Worm (Caenorhabditis elegans) whole organism, L4 larva: ENCODE measurements around the gene sfxn-1.5.

Experiments
- D1046.2 ChIP-seq: fragments of 200-800 bp; sonication (Bioruptor generic); IDR thresholded peaks from 2 replicates; pipeline ENCODE4 v1.3.6; 2022; ENCODE audit warnings: missing genetic modification characterization, missing compliant biosample characterization
- F26F4.8 ChIP-seq: fragments of 200-800 bp; sonication (Bioruptor generic); conservative IDR thresholded peaks from 2 replicates; pipeline ENCODE4 v1.3.6; 2022; ENCODE audit warnings: missing genetic modification characterization, missing compliant biosample characterization
- F37D6.2 ChIP-seq: sonication (generic microtip); optimal IDR thresholded peaks from 2 replicates; lab custom pipeline; 2016; ENCODE audit warnings: mild to moderate bottlenecking, missing genetic modification characterization, missing compliant biosample characterization
- F44E2.7 ChIP-seq: fragments of 200-800 bp; sonication (Bioruptor generic); IDR thresholded peaks from 2 replicates; pipeline ENCODE4 v2.1.2; 2022; ENCODE audit warnings: missing genetic modification characterization, missing compliant biosample characterization
- F49E8.2 ChIP-seq: sonication (generic microtip); optimal IDR thresholded peaks from 2 replicates; lab custom pipeline; 2016; ENCODE audit warnings: missing compliant biosample characterization, mild to moderate bottlenecking, missing genetic modification characterization, borderline replicate concordance
- T26A8.4 ChIP-seq: fragments of 200-800 bp; sonication (Bioruptor generic); IDR thresholded peaks from 2 replicates; pipeline ENCODE4 v1.3.6; 2022; ENCODE audit warnings: missing genetic modification characterization, missing compliant biosample characterization
- Y105C5A.15 ChIP-seq: fragments of 200-800 bp; sonication (Bioruptor generic); IDR thresholded peaks from 2 replicates; pipeline ENCODE4 v1.3.6; 2022; ENCODE audit warnings: missing genetic modification characterization, missing compliant biosample characterization
- Y48G9A.11 ChIP-seq: fragments of 200-800 bp; sonication (Bioruptor generic); IDR thresholded peaks from 2 replicates; pipeline ENCODE4 v1.3.6; 2022; ENCODE audit warnings: missing genetic modification reagents, missing genetic modification characterization, missing compliant biosample characterization
- Y75B8A.6 ChIP-seq: fragments of 200-800 bp; sonication (Bioruptor generic); IDR thresholded peaks from 2 replicates; pipeline ENCODE4 v1.3.6; 2022; ENCODE audit warnings: missing genetic modification reagents, missing genetic modification characterization, missing compliant biosample characterization
- aha-1 ChIP-seq: fragments of 150-350 bp; peaks from one replicate; lab custom pipeline; 2014; ENCODE audit warnings: missing biosample characterization, missing genetic modification characterization
- aly-2 ChIP-seq: sonication (generic microtip); optimal IDR thresholded peaks from 2 replicates; lab custom pipeline; 2018; ENCODE audit warnings: missing biosample characterization, missing genetic modification characterization
- ama-1 ChIP-seq: fragments of 150-350 bp; optimal IDR thresholded peaks from 2 replicates; lab custom pipeline; 2014; ENCODE audit warnings: inconsistent platforms, mixed read lengths
- attf-4 ChIP-seq: sonication (generic microtip); optimal IDR thresholded peaks from 3 replicates; lab custom pipeline; 2017; ENCODE audit warnings: missing biosample characterization, missing genetic modification characterization
- ceh-20 ChIP-seq: fragments of 200-800 bp; sonication (Bioruptor generic); IDR thresholded peaks from 2 replicates; pipeline ENCODE4 v1.3.6; 2022; ENCODE audit warnings: missing genetic modification reagents, missing genetic modification characterization, missing compliant biosample characterization
- cey-2 ChIP-seq: sonication (generic microtip); optimal IDR thresholded peaks from 3 replicates; lab custom pipeline; 2017; ENCODE audit warnings: missing genetic modification characterization, mild to moderate bottlenecking, missing compliant biosample characterization, antibody characterized with exemption, borderline replicate concordance; ENCODE audit not compliant: insufficient read depth
- ctbp-1 ChIP-seq: fragments of 200-800 bp; sonication (Bioruptor generic); IDR thresholded peaks from 2 replicates; pipeline ENCODE4 v1.3.6; 2022; ENCODE audit warnings: missing genetic modification reagents, missing genetic modification characterization, missing compliant biosample characterization
- daf-12 ChIP-seq: fragments of 150-350 bp; optimal IDR thresholded peaks from 2 replicates; lab custom pipeline; 2014; ENCODE audit warnings: missing biosample characterization, missing genetic modification reagents, missing genetic modification characterization
- daf-16 ChIP-seq, 3 experiments: sonication (generic microtip); optimal IDR thresholded peaks; 2 replicates each; lab custom pipeline; 2016 to 2017; ENCODE audit warnings: missing genetic modification characterization in 3 of 3, missing genetic modification reagents in 3 of 3, mild to moderate bottlenecking in 2 of 3, missing compliant biosample characterization in 2 of 3, missing biosample characterization in 1 of 3, moderate library complexity in 1 of 3
- daf-8 ChIP-seq: fragments of 200-800 bp; sonication (Bioruptor generic); IDR thresholded peaks from 2 replicates; pipeline ENCODE4 v1.3.6; 2022; ENCODE audit warnings: missing genetic modification characterization, missing compliant biosample characterization
- dmd-8 ChIP-seq: fragments of 200-800 bp; sonication (Bioruptor generic); IDR thresholded peaks from 2 replicates; pipeline ENCODE4 v1.3.6; 2022; ENCODE audit warnings: missing genetic modification characterization, missing compliant biosample characterization
- egl-27 ChIP-seq: sonication (generic microtip); optimal IDR thresholded peaks from 3 replicates; lab custom pipeline; 2017; ENCODE audit warnings: missing biosample characterization, missing genetic modification reagents, missing genetic modification characterization
- gei-8 ChIP-seq: fragments of 200-800 bp; sonication (Bioruptor generic); optimal IDR thresholded peaks from 2 replicates; lab custom pipeline; 2018; ENCODE audit warnings: mild to moderate bottlenecking, missing genetic modification characterization, missing compliant biosample characterization
- hlh-11 ChIP-seq: fragments of 200-800 bp; sonication (Bioruptor generic); optimal IDR thresholded peaks from 2 replicates; lab custom pipeline; 2018; ENCODE audit warnings: mild to moderate bottlenecking, missing genetic modification characterization, missing compliant biosample characterization
- hlh-30 ChIP-seq: sonication (generic microtip); optimal IDR thresholded peaks from 2 replicates; lab custom pipeline; 2017; ENCODE audit warnings: antibody characterized with exemption, mild to moderate bottlenecking, missing genetic modification characterization, missing compliant biosample characterization; ENCODE audit not compliant: insufficient read depth
- hmg-1.1 ChIP-seq: fragments of 200-800 bp; sonication (Bioruptor generic); IDR thresholded peaks from 2 replicates; pipeline ENCODE4 v1.3.6; 2022; ENCODE audit warnings: missing genetic modification reagents, missing genetic modification characterization, missing compliant biosample characterization
- lin-13 ChIP-seq: fragments of 150-350 bp; optimal IDR thresholded peaks from 2 replicates; lab custom pipeline; 2014; ENCODE audit warnings: missing biosample characterization, missing genetic modification reagents, missing genetic modification characterization
- lin-29 ChIP-seq: fragments of 200-800 bp; sonication (Bioruptor generic); IDR thresholded peaks from 2 replicates; pipeline ENCODE4 v1.3.6; 2022; ENCODE audit warnings: missing genetic modification reagents, missing genetic modification characterization, missing compliant biosample characterization
- lin-38 ChIP-seq: fragments of 200-800 bp; sonication (Bioruptor generic); IDR thresholded peaks from 2 replicates; pipeline ENCODE4 v1.3.6; 2022; ENCODE audit warnings: missing genetic modification reagents, missing genetic modification characterization, missing compliant biosample characterization
- lin-39 ChIP-seq: fragments of 150-350 bp; optimal IDR thresholded peaks from 2 replicates; lab custom pipeline; 2014; ENCODE audit warnings: missing biosample characterization, missing genetic modification reagents, missing genetic modification characterization
- mdt-29 ChIP-seq: fragments of 200-800 bp; sonication (Bioruptor generic); IDR thresholded peaks from 2 replicates; pipeline ENCODE4 v1.3.6; 2022; ENCODE audit warnings: missing genetic modification reagents, missing genetic modification characterization, missing compliant biosample characterization
- mep-1 ChIP-seq: fragments of 150-350 bp; sonication (generic microtip); optimal IDR thresholded peaks from 3 replicates; lab custom pipeline; 2014; ENCODE audit warnings: missing biosample characterization, missing genetic modification characterization
- mxl-2 ChIP-seq: fragments of 200-800 bp; sonication (Bioruptor generic); conservative IDR thresholded peaks from 2 replicates; pipeline ENCODE4 v1.3.6; 2022; ENCODE audit warnings: missing genetic modification reagents, missing genetic modification characterization, missing compliant biosample characterization
- mxl-3 ChIP-seq: fragments of 200-800 bp; sonication (Bioruptor generic); optimal IDR thresholded peaks from 2 replicates; lab custom pipeline; 2018; ENCODE audit warnings: mild to moderate bottlenecking, missing genetic modification characterization, missing compliant biosample characterization
- nhr-41 ChIP-seq: fragments of 200-800 bp; sonication (Bioruptor generic); IDR thresholded peaks from 2 replicates; pipeline ENCODE4 v1.3.6; 2022; ENCODE audit warnings: missing genetic modification reagents, missing genetic modification characterization, missing compliant biosample characterization
- nhr-42 ChIP-seq: fragments of 200-800 bp; sonication (Bioruptor generic); IDR thresholded peaks from 2 replicates; pipeline ENCODE4 v1.3.6; 2022; ENCODE audit warnings: missing genetic modification characterization, missing compliant biosample characterization
- nhr-48 ChIP-seq: sonication (generic microtip); optimal IDR thresholded peaks from 2 replicates; lab custom pipeline; 2016; ENCODE audit warnings: mild to moderate bottlenecking, missing genetic modification characterization, missing compliant biosample characterization
- nhr-6 ChIP-seq: fragments of 150-350 bp; optimal IDR thresholded peaks from 2 replicates; lab custom pipeline; 2014; ENCODE audit warnings: missing biosample characterization, missing genetic modification characterization
- php-3 ChIP-seq: fragments of 200-800 bp; sonication (Bioruptor generic); IDR thresholded peaks from 2 replicates; pipeline ENCODE4 v1.3.6; 2022; ENCODE audit warnings: missing genetic modification reagents, missing genetic modification characterization, missing compliant biosample characterization
- pqm-1 ChIP-seq: sonication (generic microtip); optimal IDR thresholded peaks from 2 replicates; lab custom pipeline; 2017; ENCODE audit warnings: missing biosample characterization, missing genetic modification characterization
- saeg-2 ChIP-seq: fragments of 200-800 bp; sonication (Bioruptor generic); IDR thresholded peaks from 2 replicates; pipeline ENCODE4 v1.3.6; 2022; ENCODE audit warnings: missing genetic modification reagents, missing genetic modification characterization, missing compliant biosample characterization
- sdz-12 ChIP-seq: fragments of 200-800 bp; sonication (Bioruptor generic); optimal IDR thresholded peaks from 2 replicates; lab custom pipeline; 2018; ENCODE audit warnings: mild to moderate bottlenecking, missing genetic modification characterization, missing compliant biosample characterization
- snpc-1.2 ChIP-seq: fragments of 200-800 bp; sonication (Bioruptor generic); IDR thresholded peaks from 2 replicates; pipeline ENCODE4 v1.3.6; 2022; ENCODE audit warnings: missing genetic modification reagents, missing genetic modification characterization, missing compliant biosample characterization
- spr-3 ChIP-seq: fragments of 200-800 bp; sonication (Bioruptor generic); optimal IDR thresholded peaks from 2 replicates; lab custom pipeline; 2018; ENCODE audit warnings: mild to moderate bottlenecking, missing genetic modification characterization, missing compliant biosample characterization
- tag-97 ChIP-seq: fragments of 200-800 bp; sonication (Bioruptor generic); IDR thresholded peaks from 2 replicates; pipeline ENCODE4 v1.3.6; 2022; ENCODE audit warnings: missing genetic modification characterization, missing compliant biosample characterization
- unc-130 ChIP-seq: sonication (generic microtip); optimal IDR thresholded peaks from 2 replicates; lab custom pipeline; 2016; ENCODE audit warnings: missing genetic modification reagents, missing genetic modification characterization, missing compliant biosample characterization
- unc-39 ChIP-seq: sonication (generic microtip); optimal IDR thresholded peaks from 2 replicates; lab custom pipeline; 2017; ENCODE audit warnings: missing biosample characterization, missing genetic modification characterization
- unc-62 ChIP-seq, 3 experiments: fragments of 150-350 bp in 1 of 3; sonication (generic microtip); optimal IDR thresholded peaks in 2 of 3; peaks in 1 of 3; 1 replicate in 1 of 3; 2 replicates in 2 of 3; lab custom pipeline; 2014 to 2017; ENCODE audit warnings: missing biosample characterization in 3 of 3, missing genetic modification characterization in 3 of 3, missing genetic modification reagents in 3 of 3, missing genotype in 1 of 3
- vab-7 ChIP-seq: fragments of 200-800 bp; sonication (Bioruptor generic); IDR thresholded peaks from 2 replicates; pipeline ENCODE4 v1.3.6; 2022; ENCODE audit warnings: missing genetic modification reagents, missing genetic modification characterization, missing compliant biosample characterization
- zip-11 ChIP-seq: fragments of 200-800 bp; sonication (Bioruptor generic); IDR thresholded peaks from 2 replicates; pipeline ENCODE4 v1.3.6; 2022; ENCODE audit warnings: missing genetic modification characterization, missing compliant biosample characterization
- ztf-7 ChIP-seq: fragments of 150-350 bp; optimal IDR thresholded peaks from 2 replicates; lab custom pipeline; 2014; ENCODE audit warnings: missing biosample characterization, missing genetic modification characterization

Gene sfxn-1.5

ce11 chrX:11645517-11645916, 15.9 kb downstream of the sfxn-1.5 start (continued):
- TF ChIP-seq php-3 (peak; percentile 33; the same call in 1 of the 2 replicates), Y48G9A.11 (GFP tag; lab: Robert Waterston, UW) (peak; percentile 60; the same call in 1 of the 2 replicates), vab-7 (peak; percentile 72), tag-97 (GFP tag; lab: Robert Waterston, UW) (no peak), aha-1 (tag; lab: Kevin White, UChicago) (no peak), zip-11 (no peak), pqm-1 (no peak), Y105C5A.15 (GFP tag; lab: Robert Waterston, UW) (peak; percentile 77; the same call in 1 of the 2 replicates), mxl-3 (no peak), hlh-11 (tag; lab: Kevin White, UChicago) (peak; percentile 41), spr-3 (GFP tag; lab: Kevin White, UChicago) (peak; percentile 51), F37D6.2 (no peak), unc-39 (tag; lab: Kevin White, UChicago) (no peak), lin-29 (no peak), Y75B8A.6 (no peak), hmg-1.1 (GFP tag; lab: Robert Waterston, UW) (peak; percentile 67), ama-1 (no peak), ctbp-1 (GFP tag; lab: Robert Waterston, UW) (peak; percentile 54; the same call in 1 of the 2 replicates), sdz-12 (GFP tag; lab: Kevin White, UChicago) (peak; percentile 24), gei-8 (GFP tag; lab: Kevin White, UChicago) (no peak), F49E8.2 (tag; lab: Kevin White, UChicago) (no peak), nhr-48 (tag; lab: Kevin White, UChicago) (peak; percentile 35), lin-39 (tag; lab: Kevin White, UChicago) (no peak), mdt-29 (no peak; the same call in 1 of the 2 replicates), attf-4 (tag; lab: Kevin White, UChicago) (no peak), cey-2 (tag; lab: Kevin White, UChicago) (no peak), snpc-1.2 (GFP tag; lab: Robert Waterston, UW) (no peak; the same call in 1 of the 2 replicates), T26A8.4 (GFP tag; lab: Robert Waterston, UW) (peak; percentile 80), dmd-8 (GFP tag; lab: Robert Waterston, UW) (peak; percentile 73; the same call in 1 of the 2 replicates), nhr-42 (GFP tag; lab: Robert Waterston, UW) (0 out of 2 replicates have a peak, but pooled peaks have one; percentile 39), unc-130 (GFP tag; lab: Kevin White, UChicago) (no peak), daf-12 (tag; lab: Kevin White, UChicago) (no peak), lin-38 (GFP tag; lab: Robert Waterston, UW) (peak; percentile 78), aly-2 (tag; lab: Kevin White, UChicago) (no peak), ztf-7 (tag; lab: Kevin White, UChicago) (no peak), daf-8 (GFP tag; lab: Robert Waterston, UW) (0 out of 2 replicates have a peak, but pooled peaks have one; percentile 54), F44E2.7 (no peak), nhr-41 (GFP tag; lab: Robert Waterston, UW) (no peak), unc-62 (GFP tag; optimal IDR thresholded peaks at IDR 0.05 in 1 of 2; lab: Kevin White, UChicago) (no peak), unc-62 (tag; optimal IDR thresholded peaks at IDR 0.05; lab: Kevin White, UChicago) (no peak), egl-27 (tag; lab: Kevin White, UChicago) (no peak), F26F4.8 (GFP tag; lab: Robert Waterston, UW) (peak; percentile 61; the same call in 1 of the 2 replicates), hlh-30 (tag; lab: Kevin White, UChicago) (peak; percentile 41), ceh-20 (peak; percentile 54; the same call in 1 of the 2 replicates), daf-16 (GFP tag; optimal IDR thresholded peaks at IDR 0.05; lab: Kevin White, UChicago) (peak; percentile 24 to 73), daf-16 (tag; optimal IDR thresholded peaks at IDR 0.05; lab: Kevin White, UChicago) (no peak), D1046.2 (GFP tag; lab: Robert Waterston, UW) (0 out of 2 replicates have a peak, but pooled peaks have one; percentile 76), nhr-6 (tag; lab: Kevin White, UChicago) (no peak), lin-13 (no peak), mxl-2 (GFP tag; lab: Robert Waterston, UW) (no peak), saeg-2 (GFP tag; lab: Robert Waterston, UW) (no peak), mep-1 (tag; lab: Kevin White, UChicago) (peak; percentile 68)
